Worm (Caenorhabditis elegans) whole organism, L3 larva: ENCODE results near the gene vps-41.

Source experiments
- egl-5 ChIP-seq: fragments of 150-350 bp; optimal IDR thresholded peaks from 2 replicates; lab custom pipeline; 2017; ENCODE audit warnings: missing biosample characterization, missing genetic modification reagents, missing genetic modification characterization, inconsistent platforms
- jun-1 ChIP-seq: fragments of 150-350 bp; optimal IDR thresholded peaks from 2 replicates; lab custom pipeline; 2014; ENCODE audit warnings: missing biosample characterization, missing genetic modification reagents, missing genetic modification characterization
- nhr-11 ChIP-seq: fragments of 150-350 bp; optimal IDR thresholded peaks from 2 replicates; lab custom pipeline; 2014; ENCODE audit warnings: missing biosample characterization, missing genetic modification characterization
- unc-62 ChIP-seq: fragments of 150-350 bp; sonication (generic microtip); optimal IDR thresholded peaks from 4 replicates; lab custom pipeline; 2014; ENCODE audit warnings: missing biosample characterization, missing genetic modification reagents, missing genetic modification characterization

DNA sequence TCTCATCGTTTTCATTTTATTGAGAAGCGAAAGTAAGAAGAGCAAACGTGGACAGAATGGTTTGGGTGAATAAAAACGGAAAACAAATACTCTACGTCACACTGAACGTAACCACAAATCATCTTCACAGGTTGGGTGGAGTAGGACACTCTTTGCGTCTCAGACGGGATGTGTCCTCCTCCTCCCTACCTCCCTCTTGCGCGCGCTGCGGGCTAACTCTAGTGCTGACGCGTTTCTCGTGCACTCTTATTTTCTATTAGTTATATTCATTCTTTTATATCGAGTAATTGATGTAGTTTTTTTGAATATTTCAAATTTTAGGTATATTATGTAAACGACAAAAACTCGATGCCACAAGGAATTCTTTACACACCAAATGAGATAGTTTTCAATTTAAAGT lies 39.6 kb upstream of the vps-41 start, which contains the start of gene Y34B4A.7:
- TF ChIP-seq egl-5 (tag; lab: Kevin White, UChicago) (no peak), jun-1 (tag; lab: Kevin White, UChicago) (no peak), unc-62 (GFP tag; lab: Kevin White, UChicago) (no peak), nhr-11 (tag; lab: Kevin White, UChicago) (peak; percentile 33)
